Worm (Caenorhabditis elegans) whole organism, L3 larva: ENCODE measurements around the gene snfc-5.

Source experiments
- R02D3.7 ChIP-seq: fragments of 150-350 bp; optimal IDR thresholded peaks from 2 replicates; lab custom pipeline; 2014; ENCODE audit warnings: missing biosample characterization, missing genetic modification characterization
- ZK546.5 ChIP-seq: sonication (generic microtip); optimal IDR thresholded peaks from 2 replicates; lab custom pipeline; 2017; ENCODE audit warnings: missing biosample characterization, missing genetic modification characterization
- ceh-9 ChIP-seq: sonication (generic microtip); optimal IDR thresholded peaks from 2 replicates; lab custom pipeline; 2018; ENCODE audit warnings: missing biosample characterization, missing genetic modification characterization
- daf-12 ChIP-seq: fragments of 150-350 bp; optimal IDR thresholded peaks from 2 replicates; lab custom pipeline; 2014; ENCODE audit warnings: missing biosample characterization, missing genetic modification reagents, missing genetic modification characterization
- elt-1 ChIP-seq: fragments of 150-350 bp; optimal IDR thresholded peaks from 2 replicates; lab custom pipeline; 2014; ENCODE audit warnings: missing biosample characterization, missing genetic modification characterization
- fos-1 ChIP-seq: fragments of 150-350 bp; optimal IDR thresholded peaks from 2 replicates; lab custom pipeline; 2014; ENCODE audit warnings: missing biosample characterization, missing genetic modification characterization
- lsy-12 ChIP-seq: sonication (generic microtip); optimal IDR thresholded peaks from 2 replicates; lab custom pipeline; 2016; ENCODE audit warnings: mild to moderate bottlenecking, missing genetic modification characterization, missing compliant biosample characterization
- nfya-1 ChIP-seq: sonication (generic microtip); optimal IDR thresholded peaks from 2 replicates; lab custom pipeline; 2017; ENCODE audit warnings: missing genetic modification characterization, mild to moderate bottlenecking, missing compliant biosample characterization, antibody characterized with exemption, moderate library complexity; ENCODE audit not compliant: insufficient read depth
- nhr-12 ChIP-seq: fragments of 150-350 bp; optimal IDR thresholded peaks from 2 replicates; lab custom pipeline; 2014; ENCODE audit warnings: missing biosample characterization, missing genetic modification characterization
- nhr-23 ChIP-seq: fragments of 150-350 bp; optimal IDR thresholded peaks from 2 replicates; lab custom pipeline; 2014; ENCODE audit warnings: missing biosample characterization, missing genetic modification reagents, missing genetic modification characterization
- nhr-237 ChIP-seq: fragments of 150-350 bp; optimal IDR thresholded peaks from 2 replicates; lab custom pipeline; 2014; ENCODE audit warnings: missing biosample characterization, missing genetic modification characterization
- nhr-25 ChIP-seq: sonication (generic microtip); optimal IDR thresholded peaks from 2 replicates; lab custom pipeline; 2017; ENCODE audit warnings: missing biosample characterization, missing genetic modification characterization
- nhr-77 ChIP-seq: fragments of 150-350 bp; optimal IDR thresholded peaks from 2 replicates; lab custom pipeline; 2014; ENCODE audit warnings: missing biosample characterization, missing genetic modification characterization
- unc-62 ChIP-seq: fragments of 150-350 bp; sonication (generic microtip); optimal IDR thresholded peaks from 4 replicates; lab custom pipeline; 2014; ENCODE audit warnings: missing biosample characterization, missing genetic modification reagents, missing genetic modification characterization
- ztf-11 ChIP-seq: fragments of 150-350 bp; optimal IDR thresholded peaks from 2 replicates; lab custom pipeline; 2014; ENCODE audit warnings: missing biosample characterization, missing genetic modification characterization

Gene snfc-5

DNA sequence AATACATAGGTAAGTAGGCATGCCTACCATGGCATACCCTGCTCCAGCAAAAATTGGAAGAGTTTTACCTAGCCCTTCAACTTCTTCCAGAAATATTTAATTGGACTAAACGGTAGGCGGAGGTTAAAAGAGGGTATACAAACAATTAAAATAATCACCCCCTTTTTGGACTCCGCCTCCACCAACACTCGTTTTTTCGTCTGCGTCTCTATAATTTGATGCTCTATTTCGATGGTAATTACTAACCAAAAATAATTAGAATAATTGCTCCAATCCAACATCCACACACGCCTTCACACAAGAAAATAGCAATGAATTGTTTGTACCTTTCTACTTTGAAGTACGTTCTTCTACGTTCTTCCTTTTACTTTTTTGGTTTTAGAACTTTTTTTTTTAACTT is 48.2 kb downstream of the snfc-5 start:
- TF ChIP-seq nhr-23 (tag; lab: Kevin White, UChicago) (peak; percentile 16), ceh-9 (no peak), nhr-77 (tag; lab: Kevin White, UChicago) (no peak), lsy-12 (no peak), nfya-1 (tag; lab: Kevin White, UChicago) (peak; percentile 7), fos-1 (tag; lab: Kevin White, UChicago) (no peak), nhr-12 (tag; lab: Kevin White, UChicago) (no peak), ztf-11 (tag; lab: Kevin White, UChicago) (no peak)

- TF ChIP-seq nfya-1 (tag; lab: Kevin White, UChicago), result peak; percentile 76
- TF ChIP-seq daf-12 (tag; lab: Kevin White, UChicago), result no peak
These were observed 48.7 kb downstream of the snfc-5 start for ce11 chrIII:4453301-4453700.

ce11 chrIII:4453768-4454167 is 49.2 kb downstream of the snfc-5 start:
- no peak for TF ChIP-seq R02D3.7
- TF ChIP-seq nhr-25, result peak; percentile 2
- peak; percentile 10 for TF ChIP-seq unc-62 (GFP tag; lab: Kevin White, UChicago)
- TF ChIP-seq elt-1 (tag; lab: Kevin White, UChicago), result peak; percentile 76
- TF ChIP-seq, all 47 proteins: peak for 3

DNA sequence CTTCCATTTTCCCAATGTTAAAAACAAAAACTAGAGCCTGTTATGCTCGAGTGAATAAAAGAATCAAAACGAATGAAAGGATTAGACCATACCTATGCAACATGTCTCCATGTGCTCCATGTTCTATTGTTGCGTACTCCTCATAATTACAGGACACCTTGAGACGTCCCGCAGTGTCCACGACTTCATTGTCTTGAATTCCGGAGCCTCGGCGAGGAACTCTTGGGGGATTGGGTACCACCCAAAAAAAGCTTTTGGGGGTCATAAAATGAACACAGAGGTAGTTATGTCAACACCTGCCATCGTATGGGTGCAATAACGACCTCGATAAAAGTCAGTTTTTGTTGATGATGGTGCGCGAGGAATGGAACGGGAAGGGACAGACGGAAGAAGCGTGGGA is 50.3 kb downstream of the snfc-5 start:
- TF ChIP-seq ZK546.5 (tag; lab: Kevin White, UChicago), result no peak
- TF ChIP-seq nhr-237 (tag; lab: Kevin White, UChicago), result no peak
- no peak for TF ChIP-seq nhr-12 (tag; lab: Kevin White, UChicago)
- TF ChIP-seq ceh-9, result no peak
- TF ChIP-seq R02D3.7, result no peak
